Worm (Caenorhabditis elegans) whole organism, L1 larva: ENCODE measurements around the gene pig-1.

ENCODE experiments used
- blmp-1 ChIP-seq: fragments of 150-350 bp; optimal IDR thresholded peaks from 2 replicates; lab custom pipeline; 2014; ENCODE audit warnings: missing biosample characterization, missing genetic modification characterization
- ztf-4 ChIP-seq: fragments of 150-350 bp; optimal IDR thresholded peaks from 2 replicates; lab custom pipeline; 2014; ENCODE audit warnings: missing biosample characterization, missing genetic modification characterization

DNA sequence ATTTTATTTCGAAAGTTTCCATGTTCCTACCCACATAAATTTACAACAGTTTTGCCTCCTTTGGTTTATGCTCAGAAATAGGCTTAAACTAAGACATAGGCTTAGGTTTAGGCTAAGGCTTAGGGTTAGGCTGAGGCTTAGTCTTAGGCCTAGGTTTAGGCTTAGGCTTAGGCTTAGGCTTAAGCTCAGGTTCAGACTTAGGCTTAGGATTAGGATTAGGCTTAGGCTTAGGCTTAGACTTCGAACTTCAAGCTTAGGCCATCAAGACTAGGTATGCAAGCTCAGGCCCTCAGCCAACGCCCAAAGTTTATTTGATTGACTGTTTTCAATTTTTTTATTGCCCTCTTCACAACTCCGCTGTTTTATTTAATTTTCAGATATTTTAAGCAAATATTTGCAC is 26.6 kb upstream of the pig-1 start:
- TF ChIP-seq blmp-1: no peak
- TF ChIP-seq ztf-4 (tag; lab: Kevin White, UChicago): no peak
